Worm (Caenorhabditis elegans): ENCODE data around the gene unc-3.

unc-3 gene

DNA sequence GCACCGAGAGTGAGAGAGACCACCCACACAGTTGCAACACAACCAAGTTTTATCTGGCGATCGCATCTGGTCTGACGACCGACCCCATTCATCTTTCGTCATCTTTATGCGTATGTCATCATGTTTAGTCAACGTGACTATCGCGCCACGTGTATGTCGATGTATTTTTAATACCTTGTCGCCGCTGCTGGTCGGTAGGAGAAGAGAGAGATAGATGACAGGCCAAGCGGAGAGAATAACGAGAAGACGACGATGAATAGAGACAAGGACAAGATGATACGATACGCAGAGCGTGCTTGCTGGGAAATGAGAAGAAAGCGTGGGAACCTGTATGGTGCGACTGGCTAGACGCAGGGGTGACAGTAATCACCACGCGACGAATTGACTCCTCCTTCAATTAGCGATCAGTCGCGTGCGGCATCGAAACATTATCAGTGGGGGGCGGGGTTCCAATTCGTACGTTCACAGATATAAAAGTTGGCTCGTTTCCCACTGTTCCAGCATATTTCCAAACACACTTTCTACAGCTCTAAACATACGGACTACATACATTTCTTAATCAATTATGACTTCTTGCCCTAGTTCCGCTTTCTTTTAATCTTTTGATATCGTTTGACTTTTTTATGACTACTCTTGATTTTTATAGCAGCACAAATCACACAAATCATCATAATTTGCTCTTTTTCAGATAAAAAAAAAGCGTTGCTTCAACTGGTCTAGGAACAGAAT lies 17.1 kb downstream of the unc-3 start, which contains the start of gene tatn-1 (continued):
- no peak for TF ChIP-seq nfya-2 (GFP tag; IDR thresholded peaks at IDR 0.05)
- TF ChIP-seq snpc-4 (GFP tag; optimal IDR thresholded peaks at IDR 0.05) = no peak
- peak in 2 of 4 experiments; percentile 37 to 62 for TF ChIP-seq snpc-4 (tag; optimal IDR thresholded peaks at IDR 0.05)
- TF ChIP-seq tlf-1 (GFP tag; optimal IDR thresholded peaks at IDR 0.05) = peak; percentile 24
- TF ChIP-seq zim-3 (tag; optimal IDR thresholded peaks at IDR 0.05) = no peak
- TF ChIP-seq ceh-91 (GFP tag; IDR thresholded peaks at IDR 0.05) = no peak
- peak; percentile 53; the same call in 1 of the 2 replicates for TF ChIP-seq hmg-1.2 (GFP tag; IDR thresholded peaks at IDR 0.05)
- TF ChIP-seq let-607 (tag; optimal IDR thresholded peaks at IDR 0.05) = peak; percentile 61 to 90
- TF ChIP-seq egrh-3 (GFP tag; IDR thresholded peaks at IDR 0.05) = 0 out of 2 replicates have a peak, but pooled peaks have one; percentile 19
- TF ChIP-seq let-526 (GFP tag; IDR thresholded peaks at IDR 0.05) = no peak
- 0 out of 2 replicates have a peak, but pooled peaks have one; percentile 36 for TF ChIP-seq dox-1 (GFP tag; IDR thresholded peaks at IDR 0.05)
- no peak for TF ChIP-seq ama-1 (optimal IDR thresholded peaks at IDR 0.05)
- no peak for TF ChIP-seq ama-1 (GFP tag; optimal IDR thresholded peaks at IDR 0.05)
- no peak; the same call in 1 of the 2 replicates for TF ChIP-seq nfyb-1 (GFP tag; IDR thresholded peaks at IDR 0.05)
- TF ChIP-seq fkh-3 (tag; optimal IDR thresholded peaks at IDR 0.05) = no peak
- TF ChIP-seq F49E8.2 (tag; optimal IDR thresholded peaks at IDR 0.05; ENCODE audit: insufficient read depth) = no peak
- TF ChIP-seq F39B2.1 (GFP tag; IDR thresholded peaks at IDR 0.05) = no peak
- TF ChIP-seq ceh-27 (GFP tag; optimal IDR thresholded peaks at IDR 0.05) = no peak
- 0 out of 2 replicates have a peak, but pooled peaks have one; percentile 56 for TF ChIP-seq C06A6.2 (GFP tag; conservative IDR thresholded peaks at IDR 0.05)
- TF ChIP-seq F37B4.10 (GFP tag; IDR thresholded peaks at IDR 0.05) = 0 out of 2 replicates have a peak, but pooled peaks have one; percentile 66
- no peak for TF ChIP-seq D2030.7 (GFP tag; IDR thresholded peaks at IDR 0.05)
- no peak for TF ChIP-seq T26A5.8 (tag; optimal IDR thresholded peaks at IDR 0.05)
- no peak for TF ChIP-seq rcor-1 (GFP tag; IDR thresholded peaks at IDR 0.05)
- no peak for TF ChIP-seq ceh-40 (GFP tag; IDR thresholded peaks at IDR 0.05)
- TF ChIP-seq B0261.1 (tag; optimal IDR thresholded peaks at IDR 0.05) = no peak
- peak; percentile 51; the same call in 1 of the 2 replicates for TF ChIP-seq B0336.3 (GFP tag; IDR thresholded peaks at IDR 0.05)
- TF ChIP-seq somi-1 (GFP tag; optimal IDR thresholded peaks at IDR 0.05) = peak; percentile 59
- TF ChIP-seq mcd-1 (GFP tag; IDR thresholded peaks at IDR 0.05) = peak; percentile 40; the same call in 1 of the 2 replicates
- TF ChIP-seq unc-130 (GFP tag; optimal IDR thresholded peaks at IDR 0.05) = no peak
- TF ChIP-seq T07F8.4 (tag; optimal IDR thresholded peaks at IDR 0.05) = no peak
- TF ChIP-seq lin-54 (GFP tag; optimal IDR thresholded peaks at IDR 0.05) = no peak
- no peak for TF ChIP-seq hlh-12 (tag; optimal IDR thresholded peaks at IDR 0.05)
- peak; percentile 42 for TF ChIP-seq tbp1 (GFP tag; optimal IDR thresholded peaks at IDR 0.05)
- peak; percentile 25 for TF ChIP-seq ZK185.1 (tag; optimal IDR thresholded peaks at IDR 0.05; ENCODE audit: poor library complexity, severe bottlenecking)
- TF ChIP-seq him-1 (tag; optimal IDR thresholded peaks at IDR 0.05) = no peak
- TF ChIP-seq ets-4 (GFP tag; optimal IDR thresholded peaks at IDR 0.05) = peak; percentile 90
- no peak for TF ChIP-seq mxl-1 (tag; optimal IDR thresholded peaks at IDR 0.05)
- no peak for TF ChIP-seq attf-5 (GFP tag; optimal IDR thresholded peaks at IDR 0.05)
- no peak for TF ChIP-seq tbx-9 (tag; optimal IDR thresholded peaks at IDR 0.05; ENCODE audit: borderline replicate concordance)
- 0 out of 2 replicates have a peak, but pooled peaks have one; percentile 21 for TF ChIP-seq lin-26 (GFP tag; IDR thresholded peaks at IDR 0.05)
- TF ChIP-seq ztf-26 (tag; optimal IDR thresholded peaks at IDR 0.05) = peak; percentile 86
- TF ChIP-seq xnd-1 (tag; optimal IDR thresholded peaks at IDR 0.05) = no peak
- TF ChIP-seq sea-2 (GFP tag; IDR thresholded peaks at IDR 0.05) = no peak
- TF ChIP-seq Y53F4B.3 (GFP tag; IDR thresholded peaks at IDR 0.05) = no peak
- TF ChIP-seq nhr-179 (tag; optimal IDR thresholded peaks at IDR 0.05) = no peak
- TF ChIP-seq aptf-3 (GFP tag; IDR thresholded peaks at IDR 0.05) = no peak
- TF ChIP-seq madf-3 (GFP tag; IDR thresholded peaks at IDR 0.05) = no peak
- TF ChIP-seq ztf-22 (GFP tag; optimal IDR thresholded peaks at IDR 0.05) = no peak
